Worm (Caenorhabditis elegans): ENCODE data around the gene unc-32.

Gene unc-32

ce11 chrIII:8865294-8865766, 40.1 kb upstream of the unc-32 start (continued):
- TF ChIP-seq T20F7.1 (GFP tag; optimal IDR thresholded peaks at IDR 0.05): peak; percentile 51
- peak; percentile 49 for TF ChIP-seq rbr-2 (tag; optimal IDR thresholded peaks at IDR 0.05)
- no peak for TF ChIP-seq Y75B8A.6 (GFP tag; IDR thresholded peaks at IDR 0.05)
- TF ChIP-seq pqm-1 (tag; optimal IDR thresholded peaks at IDR 0.05): peak; percentile 78
- TF ChIP-seq spr-1 (tag; optimal IDR thresholded peaks at IDR 0.05): peak; percentile 43
- TF ChIP-seq mdt-29 (GFP tag; IDR thresholded peaks at IDR 0.05): no peak; the same call in 1 of the 2 replicates
- TF ChIP-seq daf-12 (tag; optimal IDR thresholded peaks at IDR 0.05): no peak
- TF ChIP-seq unc-39 (tag; optimal IDR thresholded peaks at IDR 0.05): no peak
- TF ChIP-seq mdl-1 (tag; optimal IDR thresholded peaks at IDR 0.05): peak; percentile 39 to 51
- TF ChIP-seq mxl-2 (GFP tag; conservative IDR thresholded peaks at IDR 0.05): no peak
- TF ChIP-seq set-16 (GFP tag; IDR thresholded peaks at IDR 0.05): peak; percentile 95
- no peak for TF ChIP-seq ztf-11 (tag; optimal IDR thresholded peaks at IDR 0.05)
- no peak for TF ChIP-seq F37D6.2 (tag; optimal IDR thresholded peaks at IDR 0.05)
- TF ChIP-seq tag-97 (GFP tag; IDR thresholded peaks at IDR 0.05): no peak
- peak; percentile 90 for TF ChIP-seq pha-4 (GFP tag; IDR thresholded peaks at IDR 0.05)
- TF ChIP-seq pha-4 (tag; optimal IDR thresholded peaks at IDR 0.05): no peak
- no peak for TF ChIP-seq ceh-44 (GFP tag; IDR thresholded peaks at IDR 0.05)
- no peak for TF ChIP-seq R02D3.7 (tag; optimal IDR thresholded peaks at IDR 0.05)
- peak; percentile 74 for TF ChIP-seq lin-38 (GFP tag; IDR thresholded peaks at IDR 0.05)
- TF ChIP-seq nhr-48 (tag; optimal IDR thresholded peaks at IDR 0.05): peak; percentile 80
- peak; percentile 0 for TF ChIP-seq nhr-25 (tag; optimal IDR thresholded peaks at IDR 0.05; ENCODE audit: borderline replicate concordance, insufficient read depth)
- TF ChIP-seq aly-2 (tag; optimal IDR thresholded peaks at IDR 0.05): no peak
- peak; percentile 78; the same call in 1 of the 2 replicates for TF ChIP-seq D1046.2 (GFP tag; IDR thresholded peaks at IDR 0.05)
- TF ChIP-seq lsy-2 (tag; optimal IDR thresholded peaks at IDR 0.05): peak; percentile 27 to 64
- TF ChIP-seq fkh-10 (GFP tag; optimal IDR thresholded peaks at IDR 0.05): no peak
- peak; percentile 40 to 81 for TF ChIP-seq daf-16 (GFP tag; optimal IDR thresholded peaks at IDR 0.05)
- peak; percentile 34 for TF ChIP-seq daf-16 (tag; optimal IDR thresholded peaks at IDR 0.05)
- no peak for TF ChIP-seq cey-2 (tag; optimal IDR thresholded peaks at IDR 0.05; ENCODE audit: borderline replicate concordance, insufficient read depth)
- no peak for TF ChIP-seq ceh-82 (tag; optimal IDR thresholded peaks at IDR 0.05)
- TF ChIP-seq ceh-62 (tag; optimal IDR thresholded peaks at IDR 0.05): no peak
- 0 out of 2 replicates have a peak, but pooled peaks have one; percentile 17 for TF ChIP-seq Y105C5A.15 (GFP tag; IDR thresholded peaks at IDR 0.05)
- TF ChIP-seq ctbp-1 (GFP tag; IDR thresholded peaks at IDR 0.05): peak; percentile 22; the same call in 1 of the 2 replicates
- TF ChIP-seq snpc-1.2 (GFP tag; IDR thresholded peaks at IDR 0.05): peak; percentile 65
- TF ChIP-seq fos-1 (tag; optimal IDR thresholded peaks at IDR 0.05): no peak
- TF ChIP-seq nhr-102 (tag; optimal IDR thresholded peaks at IDR 0.05): peak; percentile 63
- no peak for TF ChIP-seq lim-7 (GFP tag; IDR thresholded peaks at IDR 0.05)
- no peak for TF ChIP-seq snpc-4 (tag; optimal IDR thresholded peaks at IDR 0.05)
- TF ChIP-seq spr-3 (GFP tag; optimal IDR thresholded peaks at IDR 0.05): peak; percentile 4
- TF ChIP-seq vab-7 (GFP tag; IDR thresholded peaks at IDR 0.05): peak; percentile 64
- no peak for TF ChIP-seq ceh-28 (tag; optimal IDR thresholded peaks at IDR 0.05)
- TF ChIP-seq ceh-32 (tag; optimal IDR thresholded peaks at IDR 0.05; ENCODE audit: poor library complexity): no peak
- peak; percentile 98 for TF ChIP-seq aha-1 (tag)
- TF ChIP-seq lin-39 (tag; optimal IDR thresholded peaks at IDR 0.05): no peak
- peak; percentile 80; the same call in 1 of the 2 replicates for TF ChIP-seq ceh-20 (GFP tag; IDR thresholded peaks at IDR 0.05)
- no peak for TF ChIP-seq arid-1 (GFP tag; conservative IDR thresholded peaks at IDR 0.05)
- peak; percentile 67 for TF ChIP-seq nhr-77 (tag; optimal IDR thresholded peaks at IDR 0.05)
- TF ChIP-seq nhr-42 (GFP tag; IDR thresholded peaks at IDR 0.05): peak; percentile 81
- TF ChIP-seq saeg-2 (GFP tag; IDR thresholded peaks at IDR 0.05): peak; percentile 75; the same call in 1 of the 2 replicates
- TF ChIP-seq F10B5.3 (tag; optimal IDR thresholded peaks at IDR 0.05): no peak
- peak in 1 of 2 experiments; percentile 97 for TF ChIP-seq unc-62 (GFP tag; optimal IDR thresholded peaks at IDR 0.05 in 1 of 2)
- TF ChIP-seq unc-62 (tag; optimal IDR thresholded peaks at IDR 0.05): no peak
- no peak for TF ChIP-seq zfp-2 (tag; optimal IDR thresholded peaks at IDR 0.05)

Data from whole organism, L4 larva.